Fruit fly (Drosophila melanogaster): ENCODE results near the gene CG32240.
A peak's percentile ranks its signal among the peaks of the same experiment; 100 is the strongest.

Gene CG32240

dm6 chr3L:4353657-4354075, 27.8 kb downstream of the CG32240 start (continued):
- TF ChIP-seq net (GFP tag; optimal IDR thresholded peaks at IDR 0.05), result no peak
- no peak for TF ChIP-seq cyc (GFP tag; optimal IDR thresholded peaks at IDR 0.05)
- peak; percentile 7 for TF ChIP-seq Smox (GFP tag; optimal IDR thresholded peaks at IDR 0.05)
- TF ChIP-seq Sox14 (GFP tag; optimal IDR thresholded peaks at IDR 0.05), result peak; percentile 1
- no peak for TF ChIP-seq Gug (GFP tag; IDR thresholded peaks at IDR 0.05)
- peak; percentile 44 for TF ChIP-seq Met (GFP tag; optimal IDR thresholded peaks at IDR 0.05)
- no peak for TF ChIP-seq CG8119 (GFP tag; IDR thresholded peaks at IDR 0.05)
- TF ChIP-seq Sox102F (GFP tag; optimal IDR thresholded peaks at IDR 0.05), result peak; percentile 22

DNA sequence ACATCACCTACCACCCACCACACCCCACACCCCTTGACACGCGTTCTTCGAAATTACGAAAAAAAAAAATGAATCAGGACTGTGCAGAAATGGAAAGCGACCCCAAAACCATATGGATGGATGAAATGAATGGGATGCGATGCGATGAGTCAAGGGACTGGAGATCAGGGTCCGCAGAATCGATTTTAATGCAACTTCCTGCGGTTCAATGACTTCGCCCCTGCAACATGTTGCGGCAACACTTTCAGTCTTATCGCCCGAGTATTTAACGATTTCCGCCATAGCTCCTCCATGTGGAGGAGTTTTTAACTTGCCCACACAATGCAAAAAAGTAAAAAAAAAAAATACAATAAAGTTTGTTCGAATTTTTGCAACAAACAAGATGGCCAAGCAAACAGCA, 28.8 kb downstream of the CG32240 start:
- TF ChIP-seq acj6 (GFP tag; optimal IDR thresholded peaks at IDR 0.05) (no peak), CG16779 (tag; optimal IDR thresholded peaks at IDR 0.05) (no peak), svp (GFP tag) (peak; percentile 63)

dm6 chr3L:4352009-4352408, 29.4 kb downstream of the CG32240 start:
- peak; percentile 92 for TF ChIP-seq dsx (GFP tag; optimal IDR thresholded peaks at IDR 0.05; ENCODE audit: poor library complexity, severe bottlenecking)
- no peak for TF ChIP-seq dac (GFP tag; optimal IDR thresholded peaks at IDR 0.05)
- 0 out of 2 replicates have a peak, but pooled peaks have one; percentile 1 for TF ChIP-seq Gug (GFP tag; IDR thresholded peaks at IDR 0.05)

dm6 chr3L:4349314-4349713, 32.1 kb downstream of the CG32240 start:
- TF ChIP-seq Hr4 (GFP tag; optimal IDR thresholded peaks at IDR 0.05) (no peak), dsx (GFP tag; optimal IDR thresholded peaks at IDR 0.05; ENCODE audit: poor library complexity, severe bottlenecking) (peak; percentile 78), CG1621 (tag; optimal IDR thresholded peaks at IDR 0.05) (peak; percentile 60), Hr39 (GFP tag; optimal IDR thresholded peaks at IDR 0.05) (no peak), ss (GFP tag; optimal IDR thresholded peaks at IDR 0.05) (peak in 1 of 2 experiments; percentile 34), CG6163 (GFP tag; IDR thresholded peaks at IDR 0.05) (0 out of 3 replicates have a peak, but pooled peaks have one; percentile 35)

DNA sequence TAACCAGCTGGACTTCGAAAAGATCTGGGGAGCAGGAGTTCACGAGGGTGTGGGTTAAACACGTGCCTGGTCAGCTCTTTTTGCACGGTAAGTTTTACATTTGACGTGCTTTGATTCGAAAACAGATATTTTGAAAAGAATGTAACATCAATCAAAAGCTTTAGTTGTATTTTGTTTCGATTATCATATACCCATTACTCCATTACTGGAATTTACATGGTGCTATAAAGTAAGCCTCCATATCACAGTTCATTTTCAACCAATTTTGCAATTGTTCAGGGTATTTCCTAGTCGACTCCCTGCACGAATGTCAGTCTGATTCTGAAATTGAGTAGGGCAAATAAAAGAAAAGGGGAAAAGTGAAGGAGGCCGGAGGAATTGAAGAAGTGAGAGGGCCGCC, 32.6 kb downstream of the CG32240 start:
- TF ChIP-seq Ets21C (GFP tag; optimal IDR thresholded peaks at IDR 0.05) (no peak), Eip78C (GFP tag) (peak; percentile 60), CG9139 (GFP tag; optimal IDR thresholded peaks at IDR 0.05) (no peak), CG8119 (GFP tag; IDR thresholded peaks at IDR 0.05) (no peak), CG32006 (GFP tag; optimal IDR thresholded peaks at IDR 0.05) (peak; percentile 35), svp (GFP tag) (no peak), topi (GFP tag; optimal IDR thresholded peaks at IDR 0.05) (no peak), Eip75B (GFP tag; optimal IDR thresholded peaks at IDR 0.05) (no peak), CG10631 (GFP tag; optimal IDR thresholded peaks at IDR 0.05) (no peak), Smox (GFP tag; optimal IDR thresholded peaks at IDR 0.05) (no peak), achi (GFP tag; optimal IDR thresholded peaks at IDR 0.05) (no peak)

- peak; percentile 67; the same call in 2 of the 3 replicates for TF ChIP-seq CG8119 (GFP tag; IDR thresholded peaks at IDR 0.05)
- TF ChIP-seq spab (GFP tag; optimal IDR thresholded peaks at IDR 0.05), result peak; percentile 3
- no peak for TF ChIP-seq CG7368 (GFP tag; optimal IDR thresholded peaks at IDR 0.05)
- TF ChIP-seq Hr4 (GFP tag; optimal IDR thresholded peaks at IDR 0.05), result peak; percentile 42
- TF ChIP-seq achi (GFP tag; optimal IDR thresholded peaks at IDR 0.05), result no peak
- no peak for TF ChIP-seq Smox (GFP tag; optimal IDR thresholded peaks at IDR 0.05)
- peak; percentile 55 for TF ChIP-seq Gug (GFP tag; IDR thresholded peaks at IDR 0.05)
- peak; percentile 3 for TF ChIP-seq CG11762 (GFP tag; optimal IDR thresholded peaks at IDR 0.05; ENCODE audit: insufficient read depth)
- no peak for TF ChIP-seq pdm3 (GFP tag; optimal IDR thresholded peaks at IDR 0.05)
- peak; percentile 38 for TF ChIP-seq CG32006 (GFP tag; optimal IDR thresholded peaks at IDR 0.05)
- TF ChIP-seq CG15336 (GFP tag; IDR thresholded peaks at IDR 0.05), result peak; percentile 57
- TF ChIP-seq CG3919 (GFP tag; optimal IDR thresholded peaks at IDR 0.05), result peak; percentile 48
- TF ChIP-seq Eip93F (GFP tag; optimal IDR thresholded peaks at IDR 0.05), result no peak
- no peak for TF ChIP-seq CG3032 (tag; optimal IDR thresholded peaks at IDR 0.05)
- no peak for TF ChIP-seq Sox15 (GFP tag; optimal IDR thresholded peaks at IDR 0.05)
- no peak for TF ChIP-seq CG6792 (GFP tag; optimal IDR thresholded peaks at IDR 0.05)
- peak; percentile 18 for TF ChIP-seq CG10669 (GFP tag; optimal IDR thresholded peaks at IDR 0.05)
- TF ChIP-seq CG6808 (GFP tag; optimal IDR thresholded peaks at IDR 0.05), result peak; percentile 17
- peak; percentile 27 for TF ChIP-seq OdsH (GFP tag; optimal IDR thresholded peaks at IDR 0.05)
- TF ChIP-seq Ets96B (tag; optimal IDR thresholded peaks at IDR 0.05), result peak; percentile 52
- peak; percentile 70 for TF ChIP-seq eg (GFP tag; IDR thresholded peaks at IDR 0.05)
- peak; percentile 30 for TF ChIP-seq CG6276 (GFP tag; optimal IDR thresholded peaks at IDR 0.05)
- no peak for TF ChIP-seq Lpt (GFP tag; optimal IDR thresholded peaks at IDR 0.05)
Observed at dm6 chr3L:4348072-4348471, 33.4 kb downstream of the CG32240 start.
